Worm (Caenorhabditis elegans) whole organism, mixed stage, embryonic: ENCODE results near the gene F53B3.6.
"Not testable (repeated sequence)": the region's sequence is repeated elsewhere in the genome, so short reads cannot be mapped to it uniquely, and the experiment has no call there.

Source experiments
- bed-3 ChIP-seq: fragments of 200-800 bp; sonication (Bioruptor generic); optimal IDR thresholded peaks from 3 replicates; lab custom pipeline; 2018; ENCODE audit warnings: mild to moderate bottlenecking, missing genetic modification characterization, moderate library complexity, missing compliant biosample characterization
- blmp-1 ChIP-seq: fragments of 150-350 bp; optimal IDR thresholded peaks from 2 replicates; lab custom pipeline; 2014; ENCODE audit warnings: missing biosample characterization, missing genetic modification characterization
- ceh-43 ChIP-seq: fragments of 200-800 bp; sonication (Bioruptor generic); optimal IDR thresholded peaks from 2 replicates; lab custom pipeline; 2018; ENCODE audit warnings: mild to moderate bottlenecking, missing genetic modification characterization, moderate library complexity, missing compliant biosample characterization
- ces-1 ChIP-seq: fragments of 150-350 bp; optimal IDR thresholded peaks from 2 replicates; lab custom pipeline; 2014; ENCODE audit warnings: missing biosample characterization, missing genetic modification reagents, missing genetic modification characterization
- cnd-1 ChIP-seq: fragments of 200-800 bp; sonication (Bioruptor generic); optimal IDR thresholded peaks from 2 replicates; lab custom pipeline; 2018; ENCODE audit warnings: mild to moderate bottlenecking, missing genetic modification characterization, missing compliant biosample characterization
- drap-1 ChIP-seq: fragments of 200-800 bp; sonication (Bioruptor generic); optimal IDR thresholded peaks from 3 replicates; lab custom pipeline; 2018; ENCODE audit warnings: mild to moderate bottlenecking, missing genetic modification characterization, missing compliant biosample characterization
- elt-1 ChIP-seq: sonication (generic microtip); optimal IDR thresholded peaks from 2 replicates; lab custom pipeline; 2017; ENCODE audit warnings: missing genetic modification characterization, mild to moderate bottlenecking, missing compliant biosample characterization, antibody characterized with exemption, moderate library complexity, borderline replicate concordance; ENCODE audit not compliant: insufficient read depth
- elt-3 ChIP-seq: fragments of 150-350 bp; optimal IDR thresholded peaks from 2 replicates; lab custom pipeline; 2014; ENCODE audit warnings: missing biosample characterization, missing genetic modification characterization
- flh-1 ChIP-seq: fragments of 200-800 bp; sonication (Bioruptor generic); optimal IDR thresholded peaks from 2 replicates; lab custom pipeline; 2018; ENCODE audit warnings: mild to moderate bottlenecking, missing genetic modification characterization, moderate library complexity, missing compliant biosample characterization
- ham-2 ChIP-seq: fragments of 200-800 bp; sonication (Bioruptor generic); optimal IDR thresholded peaks from 2 replicates; lab custom pipeline; 2018; ENCODE audit warnings: mild to moderate bottlenecking, missing genetic modification characterization, missing compliant biosample characterization
- hlh-1 ChIP-seq: fragments of 150-350 bp; optimal IDR thresholded peaks from 2 replicates; lab custom pipeline; 2014; ENCODE audit warnings: missing biosample characterization, missing genetic modification reagents, missing genetic modification characterization
- lin-13 ChIP-seq: fragments of 150-350 bp; optimal IDR thresholded peaks from 2 replicates; lab custom pipeline; 2014; ENCODE audit warnings: missing biosample characterization, missing genetic modification characterization
- lin-32 ChIP-seq: fragments of 200-800 bp; sonication (Bioruptor generic); optimal IDR thresholded peaks from 2 replicates; lab custom pipeline; 2018; ENCODE audit warnings: mild to moderate bottlenecking, missing genetic modification characterization, missing compliant biosample characterization
- lsy-2 ChIP-seq: fragments of 150-350 bp; optimal IDR thresholded peaks from 2 replicates; lab custom pipeline; 2014; ENCODE audit warnings: missing biosample characterization, missing genetic modification characterization
- mls-2 ChIP-seq: sonication (generic microtip); optimal IDR thresholded peaks from 2 replicates; lab custom pipeline; 2016; ENCODE audit warnings: mild to moderate bottlenecking, missing genetic modification characterization, moderate library complexity, missing compliant biosample characterization
- nhr-2 ChIP-seq: fragments of 150-350 bp; optimal IDR thresholded peaks from 2 replicates; lab custom pipeline; 2014; ENCODE audit warnings: missing biosample characterization, missing genetic modification characterization
- nhr-237 ChIP-seq: fragments of 150-350 bp; optimal IDR thresholded peaks from 2 replicates; lab custom pipeline; 2014; ENCODE audit warnings: missing biosample characterization, missing genetic modification characterization
- nhr-28 ChIP-seq: fragments of 150-350 bp; optimal IDR thresholded peaks from 2 replicates; lab custom pipeline; 2014; ENCODE audit warnings: missing biosample characterization, missing genetic modification characterization
- pha-4 ChIP-seq: fragments of 150-350 bp; optimal IDR thresholded peaks from 2 replicates; lab custom pipeline; 2018; ENCODE audit warnings: missing biosample characterization, missing genetic modification reagents, missing genetic modification characterization
- sptf-1 ChIP-seq: sonication (generic microtip); optimal IDR thresholded peaks from 2 replicates; lab custom pipeline; 2017; ENCODE audit warnings: mild to moderate bottlenecking, missing genetic modification characterization, moderate library complexity, missing compliant biosample characterization
- tbx-8 ChIP-seq: fragments of 200-800 bp; sonication (Bioruptor generic); optimal IDR thresholded peaks from 2 replicates; lab custom pipeline; 2018; ENCODE audit warnings: mild to moderate bottlenecking, missing genetic modification characterization, moderate library complexity, missing compliant biosample characterization
- unc-120 ChIP-seq: sonication (generic microtip); optimal IDR thresholded peaks from 2 replicates; lab custom pipeline; 2017; ENCODE audit warnings: missing genetic modification characterization, missing compliant biosample characterization; ENCODE audit not compliant: poor library complexity, severe bottlenecking
- unc-62 ChIP-seq: fragments of 150-350 bp; optimal IDR thresholded peaks from 2 replicates; lab custom pipeline; 2014; ENCODE audit warnings: missing biosample characterization, missing genetic modification reagents, missing genetic modification characterization
- ztf-11 ChIP-seq: fragments of 150-350 bp; optimal IDR thresholded peaks from 2 replicates; lab custom pipeline; 2014; ENCODE audit warnings: missing biosample characterization, missing genetic modification characterization

Gene F53B3.6

ce11 chrX:2894273-2894672, 30.2 kb downstream of the F53B3.6 start, which contains the start of gene B0410.1:
B0410.1 (plus strand) TSS chrX:2894573.
- not testable (repeated sequence) for TF ChIP-seq elt-3 (tag; lab: Kevin White, UChicago); blmp-1; hlh-1 (tag; lab: Kevin White, UChicago)

- no peak for TF ChIP-seq ceh-43 (GFP tag; lab: Kevin White, UChicago)
- TF ChIP-seq flh-1: no peak
- TF ChIP-seq lin-13: no peak
- TF ChIP-seq elt-1 (tag; lab: Kevin White, UChicago): no peak
- no peak for TF ChIP-seq nhr-237 (tag; lab: Kevin White, UChicago)
- no peak for TF ChIP-seq nhr-2 (tag; lab: Kevin White, UChicago)
- no peak for TF ChIP-seq lin-32 (GFP tag; lab: Kevin White, UChicago)
Observed at ce11 chrX:2895646-2896045, 31.6 kb downstream of the F53B3.6 start.

- no peak for TF ChIP-seq bed-3 (GFP tag; lab: Kevin White, UChicago)
- no peak for TF ChIP-seq ham-2 (GFP tag; lab: Kevin White, UChicago)
- no peak for TF ChIP-seq mls-2 (tag; lab: Kevin White, UChicago)
Observed at ce11 chrX:2898256-2898655, 34.2 kb downstream of the F53B3.6 start, which contains the start of gene F52B10.3. F52B10.3 (minus strand) TSS chrX:2898356.

ce11 chrX:2900897-2901496, 37.0 kb downstream of the F53B3.6 start:
- TF ChIP-seq ztf-11 (tag; lab: Kevin White, UChicago) (no peak), cnd-1 (tag; lab: Kevin White, UChicago) (peak; percentile 60), lin-13 (no peak), unc-62 (GFP tag; lab: Kevin White, UChicago) (no peak), nhr-2 (tag; lab: Kevin White, UChicago) (peak; percentile 76), ces-1 (GFP tag; lab: Kevin White, UChicago) (no peak), lsy-2 (tag; lab: Kevin White, UChicago) (no peak), drap-1 (no peak), pha-4 (peak; percentile 52), lin-32 (GFP tag; lab: Kevin White, UChicago) (peak; percentile 14), ham-2 (GFP tag; lab: Kevin White, UChicago) (peak; percentile 80), flh-1 (no peak), unc-120 (tag; lab: Kevin White, UChicago) (no peak), mls-2 (tag; lab: Kevin White, UChicago) (peak; percentile 12), sptf-1 (tag; lab: Kevin White, UChicago) (peak; percentile 48)

ce11 chrX:2902854-2903253, 38.8 kb downstream of the F53B3.6 start:
- TF ChIP-seq tbx-8 (no peak), elt-1 (tag; lab: Kevin White, UChicago) (peak; percentile 73)

- no peak for TF ChIP-seq ham-2 (GFP tag; lab: Kevin White, UChicago)
- TF ChIP-seq unc-62 (GFP tag; lab: Kevin White, UChicago): peak; percentile 68
- TF ChIP-seq, all 35 proteins: peak for 1
Observed at ce11 chrX:2903715-2904419, 39.8 kb downstream of the F53B3.6 start.

ce11 chrX:2906062-2906732, 42.2 kb downstream of the F53B3.6 start:
- TF ChIP-seq flh-1 (no peak), nhr-28 (tag; lab: Kevin White, UChicago) (no peak)
